Worm (Caenorhabditis elegans) whole organism, L2 larva: Measurements from ENCODE around the gene T05A10.6.
A peak's percentile ranks its signal among the peaks of the same experiment; 100 is the strongest.

Source experiments
- aly-2 ChIP-seq: fragments of 150-350 bp; optimal IDR thresholded peaks from 2 replicates; lab custom pipeline; 2014; ENCODE audit warnings: missing biosample characterization, missing genetic modification characterization
- mdl-1 ChIP-seq, 2 experiments: fragments of 150-350 bp in 1 of 2; sonication (generic microtip) in 1 of 2; optimal IDR thresholded peaks; 2 replicates each; lab custom pipeline; 2017; ENCODE audit warnings: missing biosample characterization in 2 of 2, missing genetic modification characterization in 2 of 2
- nhr-237 ChIP-seq: fragments of 150-350 bp; optimal IDR thresholded peaks from 2 replicates; lab custom pipeline; 2014; ENCODE audit warnings: missing biosample characterization, missing genetic modification characterization
- nhr-77 ChIP-seq: fragments of 150-350 bp; optimal IDR thresholded peaks from 2 replicates; lab custom pipeline; 2014; ENCODE audit warnings: missing biosample characterization, missing genetic modification characterization
- sem-4 ChIP-seq: fragments of 150-350 bp; optimal IDR thresholded peaks from 2 replicates; lab custom pipeline; 2014; ENCODE audit warnings: missing biosample characterization, missing genetic modification reagents, missing genetic modification characterization
- snpc-4 ChIP-seq: fragments of 150-350 bp; optimal IDR thresholded peaks from 2 replicates; lab custom pipeline; 2014; ENCODE audit warnings: missing biosample characterization, missing genetic modification characterization
- ztf-11 ChIP-seq: sonication (generic microtip); optimal IDR thresholded peaks from 2 replicates; lab custom pipeline; 2017; ENCODE audit warnings: missing biosample characterization, missing genetic modification characterization
- ztf-4 ChIP-seq: fragments of 150-350 bp; optimal IDR thresholded peaks from 2 replicates; lab custom pipeline; 2014; ENCODE audit warnings: missing biosample characterization, missing genetic modification characterization

ce11 chrX:10772165-10772584 is 22.4 kb downstream of the T05A10.6 start:
- TF ChIP-seq ztf-4 (tag; lab: Kevin White, UChicago) (peak; percentile 80), nhr-77 (tag; lab: Kevin White, UChicago) (no peak), ztf-11 (tag; lab: Kevin White, UChicago) (no peak), mdl-1 (tag; optimal IDR thresholded peaks at IDR 0.05; lab: Kevin White, UChicago) (peak in 1 of 2 experiments; percentile 20), aly-2 (no peak), nhr-237 (tag; lab: Kevin White, UChicago) (no peak), snpc-4 (tag; lab: Kevin White, UChicago) (no peak), sem-4 (peak; percentile 59)
